Fruit fly (Drosophila melanogaster) whole organism, wandering third instar larva: ENCODE data around the gene AP-2mu.

Source experiments
- Abd-B ChIP-seq: fragments of >200 bp; optimal IDR thresholded peaks from 2 replicates; lab custom pipeline; 2017; ENCODE audit warnings: missing biosample characterization, missing genetic modification characterization
- Dfd ChIP-seq: fragments of >200 bp; optimal IDR thresholded peaks from 2 replicates; lab custom pipeline; 2017; ENCODE audit warnings: missing biosample characterization, missing genetic modification characterization
- GATAd ChIP-seq: sonication (Bioruptor generic); optimal IDR thresholded peaks from 2 replicates; lab custom pipeline; 2016; ENCODE audit warnings: missing biosample characterization, missing genetic modification characterization
- HLH106 ChIP-seq: fragments of 200-800 bp; optimal IDR thresholded peaks from 3 replicates; lab custom pipeline; 2019; ENCODE audit warnings: missing biosample characterization, mild to moderate bottlenecking, missing genetic modification characterization, moderate library complexity
- Hnf4 ChIP-seq: fragments of 200-800 bp; sonication (Bioruptor generic); optimal IDR thresholded peaks from 2 replicates; lab custom pipeline; 2016; ENCODE audit warnings: missing biosample characterization, mild to moderate bottlenecking, missing genetic modification characterization
- Hr78 ChIP-seq: fragments of >200 bp; optimal IDR thresholded peaks from 2 replicates; lab custom pipeline; 2017; ENCODE audit warnings: missing biosample characterization, missing genetic modification characterization
- Hr83 ChIP-seq: fragments of 200-300 bp; sonication (Bioruptor generic); optimal IDR thresholded peaks from 2 replicates; lab custom pipeline; 2016; ENCODE audit warnings: missing biosample characterization, mild to moderate bottlenecking, missing genetic modification characterization, moderate library complexity; ENCODE audit not compliant: poor library complexity, severe bottlenecking
- Mio ChIP-seq: sonication (Bioruptor generic); optimal IDR thresholded peaks from 2 replicates; lab custom pipeline; 2016; ENCODE audit warnings: missing biosample characterization, missing genetic modification characterization
- N ChIP-seq: fragments of >200 bp; optimal IDR thresholded peaks from 2 replicates; lab custom pipeline; 2018; ENCODE audit warnings: missing biosample characterization, missing external identifiers, missing genetic modification characterization
- OdsH ChIP-seq: fragments of 200-800 bp; sonication (Bioruptor generic); optimal IDR thresholded peaks from 2 replicates; lab custom pipeline; 2016; ENCODE audit warnings: missing biosample characterization, mild to moderate bottlenecking, missing genetic modification characterization
- Rel ChIP-seq, 2 experiments: fragments of 200-800 bp; sonication (Bioruptor generic) in 1 of 2; optimal IDR thresholded peaks; 2 replicates in 1 of 2; 3 replicates in 1 of 2; lab custom pipeline; 2016 to 2019; ENCODE audit warnings: mild to moderate bottlenecking in 2 of 2, missing biosample characterization in 2 of 2, missing genetic modification characterization in 2 of 2, moderate library complexity in 1 of 2
- Vsx2 ChIP-seq: fragments of 200-300, 225-300 bp; sonication (Bioruptor generic); optimal IDR thresholded peaks from 2 replicates; lab custom pipeline; 2018; ENCODE audit warnings: missing biosample characterization, missing genetic modification characterization; ENCODE audit not compliant: partially characterized antibody
- br ChIP-seq: fragments of 200-800 bp; sonication (Bioruptor generic); optimal IDR thresholded peaks from 2 replicates; lab custom pipeline; 2016; ENCODE audit warnings: missing biosample characterization, missing genetic modification characterization
- dl ChIP-seq, 2 experiments: fragments of 175-275, 200-275 bp in 1 of 2; fragments of 200-275 bp in 1 of 2; sonication (Bioruptor generic); optimal IDR thresholded peaks; lab custom pipeline; 2018; ENCODE audit warnings: mild to moderate bottlenecking in 2 of 2, missing biosample characterization in 2 of 2, missing genetic modification characterization in 2 of 2, moderate library complexity in 2 of 2; ENCODE audit not compliant: partially characterized antibody in 2 of 2, insufficient read depth in 1 of 2
- dmrt93B ChIP-seq: fragments of 200-800 bp; sonication (Bioruptor generic); optimal IDR thresholded peaks from 2 replicates; lab custom pipeline; 2018; ENCODE audit warnings: missing biosample characterization, mild to moderate bottlenecking, missing genetic modification characterization
- dsf ChIP-seq: sonication (Bioruptor generic); optimal IDR thresholded peaks from 2 replicates; lab custom pipeline; 2016; ENCODE audit warnings: missing biosample characterization, missing genetic modification characterization, borderline replicate concordance
- ey ChIP-seq: fragments of 200-800 bp; sonication (Bioruptor generic); optimal IDR thresholded peaks from 2 replicates; lab custom pipeline; 2016; ENCODE audit warnings: missing biosample characterization, missing genetic modification characterization
- foxo ChIP-seq, 2 experiments: fragments of 200-800 bp; sonication (Bioruptor generic); optimal IDR thresholded peaks; 2 replicates in 1 of 2; 3 replicates in 1 of 2; lab custom pipeline; 2016 to 2017; ENCODE audit warnings: missing biosample characterization in 2 of 2, missing genetic modification characterization in 2 of 2
- fru ChIP-seq: fragments of 200-800 bp; sonication (Bioruptor generic); optimal IDR thresholded peaks from 3 replicates; lab custom pipeline; 2016; ENCODE audit warnings: missing biosample characterization, mild to moderate bottlenecking, missing genetic modification characterization
- h ChIP-seq: fragments of 200-800 bp; sonication (Bioruptor generic); optimal IDR thresholded peaks from 3 replicates; lab custom pipeline; 2016; ENCODE audit warnings: missing biosample characterization, mild to moderate bottlenecking, missing genetic modification characterization
- jim ChIP-seq: fragments of 175-275, 200-325 bp; sonication (Bioruptor generic); optimal IDR thresholded peaks from 2 replicates; lab custom pipeline; 2016; ENCODE audit warnings: missing biosample characterization, mild to moderate bottlenecking, missing genetic modification characterization
- lola ChIP-seq: fragments of >200 bp; optimal IDR thresholded peaks from 2 replicates; lab custom pipeline; 2017; ENCODE audit warnings: missing biosample characterization, missing genetic modification characterization
- pan ChIP-seq: fragments of >200 bp; optimal IDR thresholded peaks from 2 replicates; lab custom pipeline; 2017
- psq ChIP-seq: fragments of 200-800 bp; sonication (Bioruptor generic); optimal IDR thresholded peaks from 3 replicates; lab custom pipeline; 2017; ENCODE audit warnings: missing biosample characterization, mild to moderate bottlenecking, missing genetic modification characterization, moderate library complexity
- rgr ChIP-seq: fragments of 200-800 bp; sonication (Bioruptor generic); optimal IDR thresholded peaks from 3 replicates; lab custom pipeline; 2016; ENCODE audit warnings: missing biosample characterization, mild to moderate bottlenecking, missing genetic modification characterization
- sage ChIP-seq: fragments of 200-800 bp; sonication (Bioruptor generic); optimal IDR thresholded peaks from 2 replicates; lab custom pipeline; 2016; ENCODE audit warnings: missing biosample characterization, mild to moderate bottlenecking, missing genetic modification characterization
- sv ChIP-seq: fragments of 200-800 bp; sonication (Bioruptor generic); optimal IDR thresholded peaks from 3 replicates; lab custom pipeline; 2016; ENCODE audit warnings: missing biosample characterization, missing genetic modification characterization
- woc ChIP-seq: sonication (Bioruptor generic); optimal IDR thresholded peaks from 2 replicates; lab custom pipeline; 2016; ENCODE audit warnings: missing biosample characterization, mild to moderate bottlenecking, missing genetic modification characterization

The AP-2mu gene

DNA sequence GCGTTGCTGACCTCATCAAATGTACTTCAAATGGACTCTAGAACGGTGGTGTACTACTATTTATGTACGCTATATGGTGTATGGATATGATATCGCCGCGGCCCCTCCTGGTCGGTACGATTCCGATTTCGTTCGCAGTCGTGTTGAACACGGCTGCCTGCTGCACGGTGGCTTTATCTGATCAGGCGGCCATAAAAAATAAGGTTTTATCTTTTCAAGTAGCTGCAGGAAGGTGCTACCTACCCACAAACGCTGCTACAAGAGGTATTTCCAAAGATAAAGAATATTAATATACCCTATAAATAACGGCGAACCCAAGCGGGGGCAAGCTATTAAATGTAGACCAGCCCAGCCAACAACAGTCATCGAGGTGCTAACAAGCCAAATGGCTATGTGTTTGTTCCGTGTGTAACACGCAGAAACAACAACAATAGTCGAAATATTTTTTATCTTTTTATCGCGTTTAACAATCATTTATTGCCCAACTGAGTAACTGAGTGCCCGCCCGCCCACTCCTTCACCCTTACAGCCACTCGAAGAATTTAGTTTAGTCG is 12.3 kb upstream of the AP-2mu start:
- TF ChIP-seq OdsH (GFP tag; lab: Kevin White, UChicago): no peak
- no peak for TF ChIP-seq ey
- no peak for TF ChIP-seq Hr78
- TF ChIP-seq Abd-B: no peak
- TF ChIP-seq dsf (GFP tag; lab: Kevin White, UChicago): no peak
- no peak for TF ChIP-seq Dfd
- TF ChIP-seq Hr83 (GFP tag; lab: Kevin White, UChicago): no peak
- TF ChIP-seq dmrt93B (GFP tag; lab: Kevin White, UChicago): no peak
- TF ChIP-seq N (GFP tag; lab: Kevin White, UChicago): no peak
- TF ChIP-seq HLH106 (tag; lab: Kevin White, UChicago): no peak
- no peak for TF ChIP-seq woc (GFP tag; lab: Kevin White, UChicago)
- TF ChIP-seq pan (lab: Kevin White, UChicago): no peak
- no peak for TF ChIP-seq GATAd
- TF ChIP-seq jim (GFP tag; lab: Kevin White, UChicago): no peak
- TF ChIP-seq Mio (GFP tag; lab: Kevin White, UChicago): no peak
- TF ChIP-seq sage (GFP tag; lab: Kevin White, UChicago): no peak
- TF ChIP-seq, all 38 proteins: peak for 0

DNA sequence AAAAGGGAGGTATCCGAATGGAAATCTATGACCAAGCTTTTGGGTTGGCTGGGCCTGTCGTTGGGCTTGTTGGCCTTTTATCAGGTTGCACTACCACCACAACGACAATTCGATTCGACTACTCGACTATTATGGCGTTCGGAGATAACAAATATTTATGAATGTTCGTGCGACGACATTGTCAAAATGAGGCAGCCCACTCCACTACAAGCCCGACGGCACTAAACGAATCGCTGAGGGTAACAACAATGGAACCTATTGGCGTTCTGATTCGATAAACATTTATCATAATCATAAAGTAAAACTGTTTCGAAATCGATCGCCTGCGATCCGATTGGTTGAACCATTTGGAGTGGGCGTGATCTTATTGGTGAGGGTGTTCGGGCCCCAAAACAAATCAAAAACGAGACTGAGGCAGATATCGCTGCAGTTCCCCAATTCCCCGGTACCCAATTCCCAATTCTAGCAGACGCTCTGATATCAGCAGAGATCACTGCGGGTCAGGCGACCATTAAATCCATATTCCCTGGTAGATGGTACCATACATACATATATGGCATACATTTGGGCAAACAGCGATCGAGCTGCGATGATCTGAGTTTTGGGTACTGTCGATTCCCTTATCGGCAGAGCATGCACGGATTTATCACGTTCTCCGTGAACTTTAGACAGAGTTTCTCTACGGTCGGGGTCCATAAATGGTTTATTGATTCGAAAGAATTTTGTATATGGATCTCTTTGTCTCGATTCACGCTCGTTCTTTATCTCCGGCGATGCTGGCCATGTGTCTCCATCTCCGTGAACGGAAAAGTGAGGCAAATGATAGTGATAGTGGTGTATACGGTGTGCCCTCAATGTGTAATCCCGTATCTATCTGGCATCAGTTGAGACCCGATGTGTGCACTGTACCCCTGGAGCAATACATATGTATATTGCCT is 7.6 kb upstream of the AP-2mu start:
- TF ChIP-seq Abd-B: no peak
- TF ChIP-seq OdsH (GFP tag; lab: Kevin White, UChicago): no peak
- no peak for TF ChIP-seq h (GFP tag; lab: Kevin White, UChicago)
- no peak for TF ChIP-seq br
- no peak for TF ChIP-seq lola
- TF ChIP-seq psq (GFP tag; lab: Kevin White, UChicago): no peak
- TF ChIP-seq jim (GFP tag; lab: Kevin White, UChicago): no peak
- no peak for TF ChIP-seq sage (GFP tag; lab: Kevin White, UChicago)
- no peak for TF ChIP-seq Hnf4 (GFP tag; lab: Kevin White, UChicago)
- TF ChIP-seq Dfd: no peak
- TF ChIP-seq dl (GFP tag; optimal IDR thresholded peaks at IDR 0.05; lab: Kevin White, UChicago; ENCODE audit: insufficient read depth in 1 of 2, partially characterized antibody in 2 of 2): no peak
- TF ChIP-seq foxo (GFP tag; optimal IDR thresholded peaks at IDR 0.05; lab: Kevin White, UChicago): no peak
- TF ChIP-seq Hr78: no peak
- TF ChIP-seq fru (GFP tag; lab: Kevin White, UChicago): no peak
- TF ChIP-seq sv: no peak
- no peak for TF ChIP-seq Vsx2
- TF ChIP-seq rgr (GFP tag; lab: Kevin White, UChicago): no peak
- no peak for TF ChIP-seq N (GFP tag; lab: Kevin White, UChicago)
- no peak for TF ChIP-seq HLH106 (tag; lab: Kevin White, UChicago)

DNA sequence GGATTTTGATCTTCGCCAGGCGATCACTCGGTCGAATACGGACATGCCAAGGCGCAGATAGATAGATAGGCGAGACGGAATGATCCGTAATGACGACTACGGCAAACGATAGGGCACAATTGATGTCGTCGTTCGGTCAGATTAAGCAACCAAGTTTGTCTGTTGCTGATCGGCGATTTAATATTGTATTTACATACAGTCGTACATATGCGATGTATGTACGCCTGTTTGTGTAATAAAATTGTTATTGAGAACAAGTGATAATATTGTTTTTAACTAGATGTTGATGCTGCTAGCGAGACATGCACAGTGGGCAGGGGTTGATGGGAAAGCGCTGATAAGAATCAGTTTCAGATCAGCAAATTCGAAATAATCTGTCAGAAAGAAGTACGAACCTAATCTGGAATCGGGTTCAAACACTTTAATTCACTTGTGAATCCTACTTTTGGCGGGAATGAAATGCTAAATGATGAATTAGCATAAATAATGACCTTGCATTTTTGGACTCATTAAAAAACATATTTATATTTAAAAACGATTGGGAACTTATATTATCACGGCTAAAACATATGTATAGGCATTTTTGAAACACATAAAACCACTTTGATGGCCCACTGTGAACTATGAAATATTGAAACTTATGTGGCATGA is 6.8 kb upstream of the AP-2mu start:
- TF ChIP-seq woc (GFP tag; lab: Kevin White, UChicago) (no peak), Dfd (no peak), fru (GFP tag; lab: Kevin White, UChicago) (peak; percentile 19), N (GFP tag; lab: Kevin White, UChicago) (no peak), Rel (GFP tag; optimal IDR thresholded peaks at IDR 0.05; lab: Kevin White, UChicago) (no peak), Rel (tag; optimal IDR thresholded peaks at IDR 0.05; lab: Kevin White, UChicago) (no peak), OdsH (GFP tag; lab: Kevin White, UChicago) (peak; percentile 2), ey (peak; percentile 4), foxo (GFP tag; optimal IDR thresholded peaks at IDR 0.05; lab: Kevin White, UChicago) (peak in 1 of 2 experiments; percentile 15), sv (no peak), sage (GFP tag; lab: Kevin White, UChicago) (no peak), h (GFP tag; lab: Kevin White, UChicago) (no peak), Hnf4 (GFP tag; lab: Kevin White, UChicago) (no peak)

DNA sequence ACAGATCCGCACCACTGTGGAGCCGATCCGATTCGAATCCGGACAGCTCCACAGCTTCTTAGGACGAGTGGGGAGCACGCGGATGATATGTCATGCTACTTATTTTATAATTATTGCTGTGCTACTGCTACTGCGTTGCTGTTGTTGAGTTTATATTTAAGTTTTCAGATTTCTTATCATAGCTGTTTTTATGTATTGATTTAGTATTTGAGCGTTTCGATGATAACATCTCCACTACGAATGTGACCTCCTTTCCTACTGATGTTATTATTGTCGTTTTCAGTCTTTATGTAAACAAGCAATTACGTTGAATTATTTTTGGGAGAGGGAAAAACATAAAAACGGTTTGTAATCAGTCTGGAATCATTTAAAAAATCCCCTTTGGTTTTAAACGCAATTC is 6.2 kb upstream of the AP-2mu start:
- TF ChIP-seq Rel (GFP tag; optimal IDR thresholded peaks at IDR 0.05; lab: Kevin White, UChicago) (no peak), Rel (tag; optimal IDR thresholded peaks at IDR 0.05; lab: Kevin White, UChicago) (peak; percentile 80), GATAd (no peak)
